Worm (Caenorhabditis elegans): ENCODE data around the gene str-55.

DNA sequence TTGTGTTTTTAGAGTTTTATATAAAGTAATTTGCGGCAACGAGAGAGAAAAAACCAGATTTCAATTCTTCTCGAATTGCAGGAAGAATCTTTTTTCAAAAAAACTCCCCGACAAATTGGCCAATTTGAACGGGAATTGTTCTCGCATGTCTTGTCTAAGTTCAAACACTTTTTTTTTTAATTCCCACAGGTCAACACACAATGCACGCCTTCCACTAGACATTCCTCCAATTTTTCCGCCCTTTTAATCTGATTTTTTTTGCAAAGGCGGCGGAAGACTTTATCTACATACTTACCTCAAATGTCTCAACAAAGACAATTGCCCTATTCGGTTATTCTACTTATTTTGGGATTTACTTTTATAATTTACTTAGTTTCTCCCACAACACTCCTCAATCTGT is 9.3 kb downstream of the str-55 start, which contains the start of gene F26D2.3:
- no peak for TF ChIP-seq ama-1 (optimal IDR thresholded peaks at IDR 0.05)
- no peak for TF ChIP-seq ama-1 (GFP tag; optimal IDR thresholded peaks at IDR 0.05)
- no peak for TF ChIP-seq ceh-58 (GFP tag; IDR thresholded peaks at IDR 0.05)
- no peak for TF ChIP-seq dpl-1 (GFP tag; optimal IDR thresholded peaks at IDR 0.05)
- no peak for TF ChIP-seq hmg-20 (GFP tag; IDR thresholded peaks at IDR 0.05)
- TF ChIP-seq akir-1 (GFP tag; optimal IDR thresholded peaks at IDR 0.05): no peak
- TF ChIP-seq athp-1 (tag; optimal IDR thresholded peaks at IDR 0.05): no peak
- no peak for TF ChIP-seq let-526 (GFP tag; IDR thresholded peaks at IDR 0.05)
- TF ChIP-seq ceh-40 (GFP tag; IDR thresholded peaks at IDR 0.05): no peak
- TF ChIP-seq bed-2 (GFP tag; IDR thresholded peaks at IDR 0.05): no peak
- no peak for TF ChIP-seq snpc-3.4 (tag; optimal IDR thresholded peaks at IDR 0.05)
- no peak for TF ChIP-seq cebp-1 (GFP tag; IDR thresholded peaks at IDR 0.05)
- TF ChIP-seq cebp-1 (tag; optimal IDR thresholded peaks at IDR 0.05): no peak
- no peak for TF ChIP-seq ZK185.1 (tag; optimal IDR thresholded peaks at IDR 0.05; ENCODE audit: poor library complexity, severe bottlenecking)

Measured in whole organism, young adult.